Worm (Caenorhabditis elegans): Measurements from ENCODE around the gene nhr-102.

- no peak for TF ChIP-seq cog-1 (tag; optimal IDR thresholded peaks at IDR 0.05)
- no peak for TF ChIP-seq ztf-29 (GFP tag; IDR thresholded peaks at IDR 0.05)
- no peak for TF ChIP-seq klf-2 (GFP tag; conservative IDR thresholded peaks at IDR 0.05)
These were observed 50.1 kb downstream of the nhr-102 start, which contains the start of gene srbc-51 for ce11 chrV:15826110-15826509.

Data from whole organism, midembryonic.